Fruit fly (Drosophila melanogaster) whole organism: Measurements from ENCODE around the gene Pka-R1.

Experiments
- CG8478 ChIP-seq: fragments of >200 bp; optimal IDR thresholded peaks from 2 replicates; lab custom pipeline; 2018; ENCODE audit warnings: inconsistent platforms
- pan ChIP-seq: fragments of >200 bp; optimal IDR thresholded peaks from 2 replicates; lab custom pipeline; 2017
- psq ChIP-seq: fragments of >200 bp; optimal IDR thresholded peaks from 2 replicates; lab custom pipeline; 2017

- TF ChIP-seq psq (lab: Kevin White, UChicago) = no peak
- no peak for TF ChIP-seq CG8478
- TF ChIP-seq pan (lab: Kevin White, UChicago) = no peak
Measured at dm6 chr3L:20885172-20885571, 69.3 kb downstream of the Pka-R1 start, which contains the start of gene CG32432.
